Fruit fly (Drosophila melanogaster) whole organism, larva: ENCODE data around the gene CG34039.
A peak's percentile ranks its signal among the peaks of the same experiment; 100 is the strongest.

ENCODE experiments used
- noc ChIP-seq: fragments of 200-800 bp; sonication (Bioruptor generic); optimal IDR thresholded peaks from 3 replicates; lab custom pipeline; 2019; ENCODE audit warnings: missing biosample characterization, mild to moderate bottlenecking, missing genetic modification characterization, moderate library complexity

The CG34039 gene

dm6 chr3L:14547811-14548765 is 11.7 kb upstream of the CG34039 start:
- peak; percentile 75 for TF ChIP-seq noc (tag; lab: Kevin White, UChicago)

- TF ChIP-seq noc (tag; lab: Kevin White, UChicago) = no peak
These were observed 10.6 kb upstream of the CG34039 start for dm6 chr3L:14549215-14549614.

- no peak for TF ChIP-seq noc (tag; lab: Kevin White, UChicago)
These were observed 9.8 kb upstream of the CG34039 start for dm6 chr3L:14549958-14550357.

- TF ChIP-seq noc (tag; lab: Kevin White, UChicago) = peak; percentile 97
These were observed 8.9 kb upstream of the CG34039 start, which contains the start of gene Gbs-70E for dm6 chr3L:14550839-14551415. Gbs-70E (minus strand) TSS chr3L:14550975.

dm6 chr3L:14551621-14552020 is 8.2 kb upstream of the CG34039 start:
- TF ChIP-seq noc (tag; lab: Kevin White, UChicago) = no peak

- TF ChIP-seq noc (tag; lab: Kevin White, UChicago) = no peak
These were observed 7.5 kb upstream of the CG34039 start for dm6 chr3L:14552041-14552924.

dm6 chr3L:14552925-14553239 is 6.9 kb upstream of the CG34039 start:
- TF ChIP-seq noc (tag; lab: Kevin White, UChicago) = no peak

- TF ChIP-seq noc (tag; lab: Kevin White, UChicago) = peak; percentile 84
These were observed 5.9 kb upstream of the CG34039 start for dm6 chr3L:14553891-14554303.

dm6 chr3L:14555052-14555451 is 4.7 kb upstream of the CG34039 start:
- TF ChIP-seq noc (tag; lab: Kevin White, UChicago) = peak; percentile 28

dm6 chr3L:14556177-14556576 is 3.6 kb upstream of the CG34039 start:
- no peak for TF ChIP-seq noc (tag; lab: Kevin White, UChicago)

- TF ChIP-seq noc (tag; lab: Kevin White, UChicago) = no peak
These were observed 2.7 kb upstream of the CG34039 start for dm6 chr3L:14556774-14557741.

- TF ChIP-seq noc (tag; lab: Kevin White, UChicago) = peak; percentile 67
These were observed 1.8 kb upstream of the CG34039 start for dm6 chr3L:14558018-14558417.

- peak; percentile 16 for TF ChIP-seq noc (tag; lab: Kevin White, UChicago)
These were observed 772 bp upstream of the CG34039 start for dm6 chr3L:14558947-14559509.

dm6 chr3L:14560664-14561063 is 864 bp downstream of the CG34039 start, which contains the start of gene Lk:
Lk (minus strand) TSS chr3L:14560764.
- no peak for TF ChIP-seq noc (tag; lab: Kevin White, UChicago)
